Worm (Caenorhabditis elegans) whole organism, midembryonic: Measurements from ENCODE around the gene glb-4.

Experiments used
- T22C8.4 ChIP-seq: fragments of 200-800 bp; sonication (Bioruptor generic); IDR thresholded peaks from 2 replicates; pipeline ENCODE4 v1.3.6; 2022; ENCODE audit warnings: missing genetic modification characterization, missing compliant biosample characterization
- cog-1 ChIP-seq: sonication (generic microtip); optimal IDR thresholded peaks from 2 replicates; lab custom pipeline; 2016; ENCODE audit warnings: missing genetic modification characterization, missing compliant biosample characterization
- flt-1 ChIP-seq: fragments of 200-800 bp; sonication (Bioruptor generic); IDR thresholded peaks from 2 replicates; pipeline ENCODE4 v1.3.6; 2022; ENCODE audit warnings: missing genetic modification characterization, missing compliant biosample characterization
- klf-2 ChIP-seq: fragments of 200-800 bp; sonication (Bioruptor generic); conservative IDR thresholded peaks from 2 replicates; pipeline ENCODE4 v1.3.6; 2022; ENCODE audit warnings: missing genetic modification reagents, missing genetic modification characterization, missing compliant biosample characterization
- med-1 ChIP-seq: sonication (generic microtip); optimal IDR thresholded peaks from 2 replicates; lab custom pipeline; 2017; ENCODE audit warnings: missing genetic modification characterization, mild to moderate bottlenecking, missing compliant biosample characterization, antibody characterized with exemption, missing genetic modification reagents; ENCODE audit not compliant: insufficient read depth
- ref-1 ChIP-seq: fragments of 200-800 bp; sonication (Bioruptor generic); conservative IDR thresholded peaks from 2 replicates; pipeline ENCODE4 v1.3.6; 2022; ENCODE audit warnings: missing genetic modification reagents, missing genetic modification characterization, missing compliant biosample characterization
- tab-1 ChIP-seq: fragments of 200-800 bp; sonication (Bioruptor generic); IDR thresholded peaks from 2 replicates; pipeline ENCODE4 v1.3.6; 2022; ENCODE audit warnings: missing genetic modification characterization, missing compliant biosample characterization
- ztf-23 ChIP-seq: fragments of 200-800 bp; sonication (Bioruptor generic); IDR thresholded peaks from 2 replicates; pipeline ENCODE4 v1.3.6; 2022; ENCODE audit warnings: missing genetic modification reagents, missing genetic modification characterization, missing compliant biosample characterization
- ztf-29 ChIP-seq: fragments of 200-800 bp; sonication (Bioruptor generic); IDR thresholded peaks from 2 replicates; pipeline ENCODE4 v1.3.6; 2022; ENCODE audit warnings: missing genetic modification reagents, missing genetic modification characterization, missing compliant biosample characterization

- TF ChIP-seq ref-1 (GFP tag; lab: Robert Waterston, UW): no peak
- no peak for TF ChIP-seq klf-2 (GFP tag; lab: Robert Waterston, UW)
- no peak for TF ChIP-seq T22C8.4 (GFP tag; lab: Robert Waterston, UW)
- TF ChIP-seq med-1 (GFP tag; lab: Kevin White, UChicago): no peak
- no peak for TF ChIP-seq flt-1 (GFP tag; lab: Robert Waterston, UW)
- TF ChIP-seq ztf-29 (GFP tag; lab: Robert Waterston, UW): no peak
- no peak for TF ChIP-seq cog-1 (tag; lab: Kevin White, UChicago)
- TF ChIP-seq ztf-23 (GFP tag; lab: Robert Waterston, UW): no peak
- TF ChIP-seq tab-1: no peak
Observed at ce11 chrII:11152495-11152894, 41.5 kb upstream of the glb-4 start, which contains the start of gene pqm-1.
